Fruit fly (Drosophila melanogaster): Measurements from ENCODE around the gene CG12520.

The CG12520 gene

dm6 chr3L:12902579-12903228, at the start of gene CG12520:
TSS of gene CG12520 (minus strand) at chr3L:12902737.
- TF ChIP-seq MESR4 (GFP tag; optimal IDR thresholded peaks at IDR 0.05) (no peak), CTCF (GFP tag; optimal IDR thresholded peaks at IDR 0.05) (peak; percentile 92), CG3847 (GFP tag; IDR thresholded peaks at IDR 0.05) (no peak), ewg (GFP tag; optimal IDR thresholded peaks at IDR 0.05) (no peak), h (optimal IDR thresholded peaks at IDR 0.05) (no peak), Dfd (GFP tag; optimal IDR thresholded peaks at IDR 0.05) (no peak), nmo (GFP tag; optimal IDR thresholded peaks at IDR 0.05) (no peak), ken (GFP tag; IDR thresholded peaks at IDR 0.05) (no peak), Doc3 (GFP tag; IDR thresholded peaks at IDR 0.05; ENCODE audit: partially characterized antibody) (no peak), MTF-1 (GFP tag; optimal IDR thresholded peaks at IDR 0.05; ENCODE audit: borderline replicate concordance) (no peak), CG14710 (tag; optimal IDR thresholded peaks at IDR 0.05) (no peak), CG7556 (GFP tag; optimal IDR thresholded peaks at IDR 0.05) (no peak), Doc2 (GFP tag; IDR thresholded peaks at IDR 0.05) (no peak), Nf-YB (GFP tag; optimal IDR thresholded peaks at IDR 0.05) (peak; percentile 69), Bgb (GFP tag; IDR thresholded peaks at IDR 0.05; ENCODE audit: partially characterized antibody) (no peak), MBD-R2 (GFP tag; IDR thresholded peaks at IDR 0.05) (0 out of 2 replicates have a peak, but pooled peaks have one; percentile 24), CG18599 (GFP tag; optimal IDR thresholded peaks at IDR 0.05) (no peak), CG31388 (GFP tag; optimal IDR thresholded peaks at IDR 0.05) (no peak), CG17361 (GFP tag; IDR thresholded peaks at IDR 0.05) (no peak), Dip2 (GFP tag; IDR thresholded peaks at IDR 0.05) (peak; percentile 85), mirr (GFP tag; optimal IDR thresholded peaks at IDR 0.05) (peak; percentile 80), exex (tag; optimal IDR thresholded peaks at IDR 0.05) (peak; percentile 56), CG1603 (tag; optimal IDR thresholded peaks at IDR 0.05) (no peak), crp (GFP tag; optimal IDR thresholded peaks at IDR 0.05) (peak in 1 of 2 experiments; percentile 81), CG11695 (GFP tag; IDR thresholded peaks at IDR 0.05) (no peak), Dp (GFP tag; optimal IDR thresholded peaks at IDR 0.05) (no peak), HmgZ (tag; optimal IDR thresholded peaks at IDR 0.05) (peak; percentile 14), HLH54F (GFP tag; optimal IDR thresholded peaks at IDR 0.05) (no peak)

DNA sequence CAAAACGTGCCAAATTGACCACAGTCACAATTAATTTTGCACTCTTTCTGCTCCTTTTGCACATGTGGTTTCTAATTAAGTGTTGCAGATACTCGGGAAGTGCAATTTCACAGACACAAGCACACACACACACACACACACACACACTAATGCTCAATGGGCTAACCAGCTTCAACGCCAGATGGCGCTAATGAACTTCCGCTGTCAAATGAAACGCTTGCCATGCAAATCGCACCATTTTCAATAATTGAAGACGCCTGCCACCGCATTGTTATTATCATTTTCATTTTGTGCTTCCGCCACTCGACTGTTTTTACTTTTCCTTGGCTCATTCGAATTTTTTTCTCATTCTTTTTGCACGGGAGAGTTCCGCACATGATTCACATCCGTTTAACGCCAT, 46.8 kb upstream of the CG12520 start:
- TF ChIP-seq CTCF (GFP tag; optimal IDR thresholded peaks at IDR 0.05) (peak; percentile 53), inv (GFP tag; IDR thresholded peaks at IDR 0.05; ENCODE audit: partially characterized antibody) (0 out of 2 replicates have a peak, but pooled peaks have one; percentile 16), kay (GFP tag; optimal IDR thresholded peaks at IDR 0.05) (no peak)

dm6 chr3L:12915431-12915830, 12.9 kb upstream of the CG12520 start:
- TF ChIP-seq bsh (GFP tag; optimal IDR thresholded peaks at IDR 0.05), result peak in 1 of 2 experiments; percentile 41
- no peak for TF ChIP-seq CG11247 (GFP tag; IDR thresholded peaks at IDR 0.05)

DNA sequence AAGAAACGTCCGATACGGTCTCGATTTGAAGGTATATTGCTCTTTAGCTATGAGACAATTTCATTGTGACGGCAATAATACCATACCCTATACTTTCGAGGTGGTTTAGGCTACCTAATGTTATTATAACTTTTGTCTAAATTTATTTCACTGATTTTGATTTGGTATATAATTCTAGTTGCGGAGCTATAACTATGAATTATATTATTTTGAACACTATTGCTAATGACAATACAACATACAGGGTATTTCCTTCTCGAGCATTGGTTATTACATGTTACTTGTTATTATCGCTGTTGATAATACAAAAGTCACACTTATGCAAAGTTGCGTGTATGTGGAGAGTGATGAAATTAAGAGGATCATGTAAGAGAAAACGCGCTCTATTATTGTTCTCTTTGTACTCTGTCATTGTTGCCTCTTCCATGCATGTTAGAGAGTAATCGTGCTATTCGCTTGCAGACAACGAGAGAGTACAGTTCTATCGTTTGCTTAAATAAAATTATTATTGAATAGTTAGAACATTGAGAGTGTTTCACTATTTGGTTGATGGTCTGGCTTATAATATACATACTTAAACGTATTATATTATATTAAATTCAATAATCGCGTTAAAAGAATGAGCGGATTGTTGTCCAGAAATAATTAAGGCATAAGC, 11.2 kb upstream of the CG12520 start, which contains the start of gene CG32115:
TSS of gene CG32115 (minus strand) at position 38 of the 658 bp plus-strand sequence.
- TF ChIP-seq sens-2 (GFP tag; IDR thresholded peaks at IDR 0.05) (peak; percentile 79; the same call in 1 of the 2 replicates), CG13296 (GFP tag; optimal IDR thresholded peaks at IDR 0.05) (peak; percentile 93), CG10654 (GFP tag; optimal IDR thresholded peaks at IDR 0.05) (peak; percentile 92), CG43689 (GFP tag; IDR thresholded peaks at IDR 0.05) (peak; percentile 82), Xrp1 (GFP tag; IDR thresholded peaks at IDR 0.05) (peak; percentile 95), az2 (GFP tag; optimal IDR thresholded peaks at IDR 0.05) (peak; percentile 94), hbn (GFP tag; IDR thresholded peaks at IDR 0.05; ENCODE audit: partially characterized antibody) (no peak), sug (tag; optimal IDR thresholded peaks at IDR 0.05) (peak; percentile 91), al (GFP tag; IDR thresholded peaks at IDR 0.05) (peak; percentile 97), so (GFP tag; IDR thresholded peaks at IDR 0.05) (peak; percentile 92), HHEX (GFP tag; optimal IDR thresholded peaks at IDR 0.05) (peak; percentile 92), CG15696 (tag; optimal IDR thresholded peaks at IDR 0.05) (peak; percentile 74), Hmx (GFP tag; optimal IDR thresholded peaks at IDR 0.05) (peak; percentile 90), Fer3 (tag; optimal IDR thresholded peaks at IDR 0.05) (peak; percentile 97)

Measured in whole organism, embryonic.